Fruit fly (Drosophila melanogaster) whole organism, wandering third instar larva: ENCODE data around the gene CG42633.

Experiments
- Abd-B ChIP-seq: fragments of >200 bp; optimal IDR thresholded peaks from 2 replicates; lab custom pipeline; 2017; ENCODE audit warnings: missing biosample characterization, missing genetic modification characterization
- CG9705 ChIP-seq: fragments of 200-800 bp; sonication (Bioruptor generic); optimal IDR thresholded peaks from 2 replicates; lab custom pipeline; 2018; ENCODE audit warnings: missing biosample characterization, mild to moderate bottlenecking, missing genetic modification characterization
- CrebA ChIP-seq: fragments of 200-800 bp; sonication (Bioruptor generic); optimal IDR thresholded peaks from 2 replicates; lab custom pipeline; 2016; ENCODE audit warnings: missing biosample characterization, mild to moderate bottlenecking, missing genetic modification characterization, borderline replicate concordance
- Dfd ChIP-seq: fragments of >200 bp; optimal IDR thresholded peaks from 2 replicates; lab custom pipeline; 2017; ENCODE audit warnings: missing biosample characterization, missing genetic modification characterization
- Dif ChIP-seq: fragments of 200-275, 200-300 bp; sonication (Bioruptor generic); optimal IDR thresholded peaks from 2 replicates; lab custom pipeline; 2018; ENCODE audit warnings: missing biosample characterization, missing genetic modification characterization; ENCODE audit not compliant: partially characterized antibody
- GATAd ChIP-seq: sonication (Bioruptor generic); optimal IDR thresholded peaks from 2 replicates; lab custom pipeline; 2016; ENCODE audit warnings: missing biosample characterization, missing genetic modification characterization
- HLH106 ChIP-seq: fragments of 200-800 bp; optimal IDR thresholded peaks from 3 replicates; lab custom pipeline; 2019; ENCODE audit warnings: missing biosample characterization, mild to moderate bottlenecking, missing genetic modification characterization, moderate library complexity
- Hnf4 ChIP-seq: fragments of 200-800 bp; sonication (Bioruptor generic); optimal IDR thresholded peaks from 2 replicates; lab custom pipeline; 2016; ENCODE audit warnings: missing biosample characterization, mild to moderate bottlenecking, missing genetic modification characterization
- Hr83 ChIP-seq: fragments of 200-300 bp; sonication (Bioruptor generic); optimal IDR thresholded peaks from 2 replicates; lab custom pipeline; 2016; ENCODE audit warnings: missing biosample characterization, mild to moderate bottlenecking, missing genetic modification characterization, moderate library complexity; ENCODE audit not compliant: poor library complexity, severe bottlenecking
- Jra ChIP-seq: sonication (Bioruptor generic); optimal IDR thresholded peaks from 2 replicates; lab custom pipeline; 2016; ENCODE audit warnings: missing biosample characterization, missing genetic modification characterization
- Myc ChIP-seq: fragments of >200 bp; optimal IDR thresholded peaks from 2 replicates; lab custom pipeline; 2017
- N ChIP-seq: fragments of >200 bp; optimal IDR thresholded peaks from 2 replicates; lab custom pipeline; 2018; ENCODE audit warnings: missing biosample characterization, missing external identifiers, missing genetic modification characterization
- OdsH ChIP-seq: fragments of 200-800 bp; sonication (Bioruptor generic); optimal IDR thresholded peaks from 2 replicates; lab custom pipeline; 2016; ENCODE audit warnings: missing biosample characterization, mild to moderate bottlenecking, missing genetic modification characterization
- Rel ChIP-seq, 2 experiments: fragments of 200-800 bp; sonication (Bioruptor generic) in 1 of 2; optimal IDR thresholded peaks; 2 replicates in 1 of 2; 3 replicates in 1 of 2; lab custom pipeline; 2016 to 2019; ENCODE audit warnings: mild to moderate bottlenecking in 2 of 2, missing biosample characterization in 2 of 2, missing genetic modification characterization in 2 of 2, moderate library complexity in 1 of 2
- Vsx2 ChIP-seq: fragments of 200-300, 225-300 bp; sonication (Bioruptor generic); optimal IDR thresholded peaks from 2 replicates; lab custom pipeline; 2018; ENCODE audit warnings: missing biosample characterization, missing genetic modification characterization; ENCODE audit not compliant: partially characterized antibody
- brk ChIP-seq: fragments of 200-800 bp; sonication (Bioruptor generic); optimal IDR thresholded peaks from 2 replicates; lab custom pipeline; 2016; ENCODE audit warnings: missing biosample characterization, mild to moderate bottlenecking, missing genetic modification characterization
- dl ChIP-seq, 2 experiments: fragments of 175-275, 200-275 bp in 1 of 2; fragments of 200-275 bp in 1 of 2; sonication (Bioruptor generic); optimal IDR thresholded peaks; lab custom pipeline; 2018; ENCODE audit warnings: mild to moderate bottlenecking in 2 of 2, missing biosample characterization in 2 of 2, missing genetic modification characterization in 2 of 2, moderate library complexity in 2 of 2; ENCODE audit not compliant: partially characterized antibody in 2 of 2, insufficient read depth in 1 of 2
- dmrt93B ChIP-seq: fragments of 200-800 bp; sonication (Bioruptor generic); optimal IDR thresholded peaks from 2 replicates; lab custom pipeline; 2018; ENCODE audit warnings: missing biosample characterization, mild to moderate bottlenecking, missing genetic modification characterization
- ey ChIP-seq: fragments of 200-800 bp; sonication (Bioruptor generic); optimal IDR thresholded peaks from 2 replicates; lab custom pipeline; 2016; ENCODE audit warnings: missing biosample characterization, missing genetic modification characterization
- fru ChIP-seq: fragments of 200-800 bp; sonication (Bioruptor generic); optimal IDR thresholded peaks from 3 replicates; lab custom pipeline; 2016; ENCODE audit warnings: missing biosample characterization, mild to moderate bottlenecking, missing genetic modification characterization
- h ChIP-seq: fragments of 200-800 bp; sonication (Bioruptor generic); optimal IDR thresholded peaks from 3 replicates; lab custom pipeline; 2016; ENCODE audit warnings: missing biosample characterization, mild to moderate bottlenecking, missing genetic modification characterization
- jim ChIP-seq: fragments of 175-275, 200-325 bp; sonication (Bioruptor generic); optimal IDR thresholded peaks from 2 replicates; lab custom pipeline; 2016; ENCODE audit warnings: missing biosample characterization, mild to moderate bottlenecking, missing genetic modification characterization
- lola ChIP-seq: fragments of >200 bp; optimal IDR thresholded peaks from 2 replicates; lab custom pipeline; 2017; ENCODE audit warnings: missing biosample characterization, missing genetic modification characterization
- pan ChIP-seq: fragments of >200 bp; optimal IDR thresholded peaks from 2 replicates; lab custom pipeline; 2017
- psq ChIP-seq: fragments of 200-800 bp; sonication (Bioruptor generic); optimal IDR thresholded peaks from 3 replicates; lab custom pipeline; 2017; ENCODE audit warnings: missing biosample characterization, mild to moderate bottlenecking, missing genetic modification characterization, moderate library complexity
- sage ChIP-seq: fragments of 200-800 bp; sonication (Bioruptor generic); optimal IDR thresholded peaks from 2 replicates; lab custom pipeline; 2016; ENCODE audit warnings: missing biosample characterization, mild to moderate bottlenecking, missing genetic modification characterization
- tai ChIP-seq: sonication (Bioruptor generic); optimal IDR thresholded peaks from 2 replicates; lab custom pipeline; 2016; ENCODE audit warnings: missing biosample characterization, missing genetic modification characterization
- usp ChIP-seq: fragments of >200 bp; optimal IDR thresholded peaks from 2 replicates; lab custom pipeline; 2017; ENCODE audit warnings: missing biosample characterization, missing genetic modification characterization
- woc ChIP-seq: sonication (Bioruptor generic); optimal IDR thresholded peaks from 2 replicates; lab custom pipeline; 2016; ENCODE audit warnings: missing biosample characterization, mild to moderate bottlenecking, missing genetic modification characterization

CG42633 gene

dm6 chr3R:10779269-10779668 lies 2.8 kb downstream of the CG42633 start, which contains the start of gene Desi:
Gene Desi (plus strand): TSS chr3R:10779569.
- no peak for TF ChIP-seq dmrt93B (GFP tag; lab: Kevin White, UChicago)
- no peak for TF ChIP-seq ey (GFP tag; lab: Kevin White, UChicago)
- TF ChIP-seq Vsx2 (GFP tag; lab: Kevin White, UChicago), result no peak
- TF ChIP-seq Jra, result no peak
- TF ChIP-seq brk (GFP tag; lab: Kevin White, UChicago), result no peak
- no peak for TF ChIP-seq Hr83 (GFP tag; lab: Kevin White, UChicago)
- no peak for TF ChIP-seq fru (GFP tag; lab: Kevin White, UChicago)
- no peak for TF ChIP-seq Hnf4
- no peak for TF ChIP-seq usp (GFP tag; lab: Kevin White, UChicago)
- no peak for TF ChIP-seq HLH106 (tag; lab: Kevin White, UChicago)
- no peak for TF ChIP-seq dl (GFP tag; optimal IDR thresholded peaks at IDR 0.05; lab: Kevin White, UChicago; ENCODE audit: insufficient read depth in 1 of 2, partially characterized antibody in 2 of 2)
- no peak for TF ChIP-seq N (GFP tag; lab: Kevin White, UChicago)
- TF ChIP-seq CG9705 (GFP tag; lab: Kevin White, UChicago), result no peak
- TF ChIP-seq, all 38 proteins: peak for 0

- TF ChIP-seq CrebA (GFP tag; lab: Kevin White, UChicago), result no peak
- no peak for TF ChIP-seq Rel (GFP tag; optimal IDR thresholded peaks at IDR 0.05; lab: Kevin White, UChicago)
- TF ChIP-seq Rel (tag; optimal IDR thresholded peaks at IDR 0.05; lab: Kevin White, UChicago), result no peak
- no peak for TF ChIP-seq psq (GFP tag; lab: Kevin White, UChicago)
- no peak for TF ChIP-seq Abd-B
- TF ChIP-seq dmrt93B (GFP tag; lab: Kevin White, UChicago), result no peak
- no peak for TF ChIP-seq tai (GFP tag; lab: Kevin White, UChicago)
- TF ChIP-seq Hnf4, result no peak
- TF ChIP-seq GATAd (GFP tag; lab: Kevin White, UChicago), result no peak
- no peak for TF ChIP-seq lola
- TF ChIP-seq h (GFP tag; lab: Kevin White, UChicago), result no peak
- TF ChIP-seq woc, result no peak
- no peak for TF ChIP-seq Dfd
These were observed 3.9 kb downstream of the CG42633 start for dm6 chr3R:10778151-10778550.

- no peak for TF ChIP-seq lola
- no peak for TF ChIP-seq N (GFP tag; lab: Kevin White, UChicago)
- TF ChIP-seq Rel (GFP tag; optimal IDR thresholded peaks at IDR 0.05; lab: Kevin White, UChicago), result no peak
- no peak for TF ChIP-seq Rel (tag; optimal IDR thresholded peaks at IDR 0.05; lab: Kevin White, UChicago)
- no peak for TF ChIP-seq sage (GFP tag; lab: Kevin White, UChicago)
- no peak for TF ChIP-seq Dif (GFP tag; lab: Kevin White, UChicago)
- TF ChIP-seq OdsH (GFP tag; lab: Kevin White, UChicago), result no peak
- TF ChIP-seq, all 38 proteins: peak for 0
These were observed 4.8 kb downstream of the CG42633 start, which contains the start of the genes CG45076, CG45078 and fau for dm6 chr3R:10777274-10777673. Gene CG45076 (minus strand): TSS chr3R:10777374. Gene CG45078 (minus strand): TSS chr3R:10777374. Gene fau (minus strand): TSS chr3R:10777374.

dm6 chr3R:10776047-10776659 lies 5.9 kb downstream of the CG42633 start:
- no peak for TF ChIP-seq lola
- TF ChIP-seq woc, result no peak
- no peak for TF ChIP-seq ey (GFP tag; lab: Kevin White, UChicago)
- TF ChIP-seq jim, result no peak
- no peak for TF ChIP-seq Rel (GFP tag; optimal IDR thresholded peaks at IDR 0.05; lab: Kevin White, UChicago)
- TF ChIP-seq Rel (tag; optimal IDR thresholded peaks at IDR 0.05; lab: Kevin White, UChicago), result no peak

dm6 chr3R:10775246-10775645 lies 6.8 kb downstream of the CG42633 start:
- TF ChIP-seq Myc (lab: Kevin White, UChicago) (no peak), ey (GFP tag; lab: Kevin White, UChicago) (no peak), h (GFP tag; lab: Kevin White, UChicago) (peak; percentile 15)

dm6 chr3R:10767526-10767925 lies 14.5 kb downstream of the CG42633 start, which contains the start of gene TfIIFbeta:
Gene TfIIFbeta (minus strand): TSS chr3R:10767804.
- TF ChIP-seq sage (GFP tag; lab: Kevin White, UChicago) (peak; percentile 18), ey (GFP tag; lab: Kevin White, UChicago) (no peak), lola (no peak), usp (GFP tag; lab: Kevin White, UChicago) (no peak), woc (no peak), pan (no peak)
